Worm (Caenorhabditis elegans): Measurements from ENCODE around the gene R07B1.7.

DNA sequence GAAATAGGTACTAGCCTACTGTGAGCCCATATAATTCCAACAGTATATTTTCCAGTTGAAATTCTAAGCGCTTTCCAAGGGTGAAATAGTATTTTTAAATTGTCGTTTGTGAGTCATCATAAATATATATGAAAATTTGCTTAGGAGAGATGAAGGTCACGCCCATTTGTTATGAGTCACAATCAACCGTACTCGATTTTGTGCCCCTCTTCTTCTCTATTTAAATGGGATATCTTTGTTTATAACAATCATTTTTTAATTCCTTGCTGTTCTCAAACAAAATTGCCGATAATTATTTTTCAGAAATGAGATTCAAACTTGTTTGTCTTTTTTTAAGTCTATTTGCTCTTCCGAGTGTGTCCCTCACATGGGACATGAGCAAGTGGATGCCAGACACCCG, 50.1 kb downstream of the R07B1.7 start, which contains the start of gene folr-1:
- no peak for TF ChIP-seq nfya-1 (tag; optimal IDR thresholded peaks at IDR 0.05; ENCODE audit: insufficient read depth)
- no peak for TF ChIP-seq snpc-4 (tag; optimal IDR thresholded peaks at IDR 0.05)
- TF ChIP-seq pha-4 (tag; optimal IDR thresholded peaks at IDR 0.05), result no peak
- TF ChIP-seq ztf-4 (tag; optimal IDR thresholded peaks at IDR 0.05), result no peak
- no peak for TF ChIP-seq nhr-12 (tag; optimal IDR thresholded peaks at IDR 0.05)
- TF ChIP-seq skn-1 (tag; optimal IDR thresholded peaks at IDR 0.05), result no peak
- TF ChIP-seq unc-62 (GFP tag; optimal IDR thresholded peaks at IDR 0.05), result no peak
- no peak for TF ChIP-seq sea-2 (GFP tag; optimal IDR thresholded peaks at IDR 0.05)
- no peak for TF ChIP-seq nhr-77 (tag; optimal IDR thresholded peaks at IDR 0.05)
- no peak for TF ChIP-seq nhr-28 (tag; optimal IDR thresholded peaks at IDR 0.05)
- no peak for TF ChIP-seq nhr-11 (tag; optimal IDR thresholded peaks at IDR 0.05)
- no peak for TF ChIP-seq lin-39 (tag; optimal IDR thresholded peaks at IDR 0.05)
